Worm (Caenorhabditis elegans) whole organism, young adult: ENCODE measurements around the gene arrd-24.

Experiments
- B0035.1 ChIP-seq: sonication (generic microtip); optimal IDR thresholded peaks from 2 replicates; lab custom pipeline; 2016; ENCODE audit warnings: missing genetic modification characterization, mild to moderate bottlenecking, missing compliant biosample characterization, missing genotype, missing genetic modification reagents
- B0336.3 ChIP-seq: fragments of 200-800 bp; sonication (Bioruptor generic); IDR thresholded peaks from 2 replicates; pipeline ENCODE4 v1.3.6; 2022; ENCODE audit warnings: missing genetic modification characterization, missing compliant biosample characterization
- F22D6.2 ChIP-seq: sonication (generic microtip); optimal IDR thresholded peaks from 2 replicates; lab custom pipeline; 2016; ENCODE audit warnings: mild to moderate bottlenecking, missing genetic modification characterization, missing compliant biosample characterization
- F33H1.4 ChIP-seq: fragments of 200-800 bp; sonication (Bioruptor generic); IDR thresholded peaks from 2 replicates; pipeline ENCODE4 v1.3.6; 2022; ENCODE audit warnings: missing genetic modification reagents, missing genetic modification characterization, missing compliant biosample characterization
- F55B11.4 ChIP-seq: sonication (generic microtip); optimal IDR thresholded peaks from 2 replicates; lab custom pipeline; 2016; ENCODE audit warnings: missing compliant biosample characterization, missing genetic modification characterization, borderline replicate concordance; ENCODE audit not compliant: insufficient read depth
- Y53F4B.3 ChIP-seq: fragments of 200-800 bp; sonication (Bioruptor generic); IDR thresholded peaks from 2 replicates; pipeline ENCODE4 v1.3.6; 2022; ENCODE audit warnings: missing genetic modification reagents, missing genetic modification characterization, missing compliant biosample characterization
- Y56A3A.18 ChIP-seq: fragments of 200-800 bp; sonication (Bioruptor generic); IDR thresholded peaks from 2 replicates; pipeline ENCODE4 v1.3.6; 2022; ENCODE audit warnings: missing genetic modification reagents, missing genetic modification characterization, missing compliant biosample characterization
- Y95B8A.8 ChIP-seq: fragments of 200-800 bp; sonication (Bioruptor generic); IDR thresholded peaks from 2 replicates; pipeline ENCODE4 v1.3.6; 2022; ENCODE audit warnings: missing genetic modification reagents, missing genetic modification characterization, missing compliant biosample characterization
- aptf-2 ChIP-seq: fragments of 200-800 bp; sonication (Bioruptor generic); conservative IDR thresholded peaks from 2 replicates; pipeline ENCODE4 v1.3.6; 2022; ENCODE audit warnings: missing genetic modification reagents, missing genetic modification characterization, missing compliant biosample characterization
- atf-7 ChIP-seq: sonication (generic microtip); optimal IDR thresholded peaks from 2 replicates; lab custom pipeline; 2017; ENCODE audit warnings: mild to moderate bottlenecking, missing genetic modification characterization, missing compliant biosample characterization
- athp-1 ChIP-seq: sonication (generic microtip); optimal IDR thresholded peaks from 2 replicates; lab custom pipeline; 2017; ENCODE audit warnings: mild to moderate bottlenecking, missing genetic modification characterization, missing compliant biosample characterization
- attf-3 ChIP-seq: fragments of 200-800 bp; sonication (Bioruptor generic); conservative IDR thresholded peaks from 2 replicates; pipeline ENCODE4 v1.3.6; 2022; ENCODE audit warnings: missing genetic modification reagents, missing genetic modification characterization, missing compliant biosample characterization
- attf-5 ChIP-seq: fragments of 200-800 bp; sonication (Bioruptor generic); optimal IDR thresholded peaks from 2 replicates; lab custom pipeline; 2018; ENCODE audit warnings: mild to moderate bottlenecking, missing genetic modification characterization, missing compliant biosample characterization
- bed-2 ChIP-seq: fragments of 200-800 bp; sonication (Bioruptor generic); IDR thresholded peaks from 2 replicates; pipeline ENCODE4 v1.3.6; 2022; ENCODE audit warnings: missing genetic modification reagents, missing genetic modification characterization, missing compliant biosample characterization
- cebp-2 ChIP-seq: fragments of 200-800 bp; sonication (Bioruptor generic); IDR thresholded peaks from 2 replicates; pipeline ENCODE4 v1.3.6; 2022; ENCODE audit warnings: missing genetic modification characterization, missing compliant biosample characterization
- ceh-100 ChIP-seq: fragments of 200-800 bp; sonication (Bioruptor generic); IDR thresholded peaks from 2 replicates; pipeline ENCODE4 v1.3.6; 2022; ENCODE audit warnings: missing genetic modification reagents, missing genetic modification characterization, missing compliant biosample characterization
- ceh-58 ChIP-seq: fragments of 200-800 bp; sonication (Bioruptor generic); IDR thresholded peaks from 2 replicates; pipeline ENCODE4 v1.3.6; 2022; ENCODE audit warnings: missing genetic modification characterization, missing compliant biosample characterization
- die-1 ChIP-seq: sonication (generic microtip); optimal IDR thresholded peaks from 2 replicates; lab custom pipeline; 2016; ENCODE audit warnings: missing genotype, mild to moderate bottlenecking, missing genetic modification characterization, missing compliant biosample characterization
- dpff-1 ChIP-seq: sonication (generic microtip); optimal IDR thresholded peaks from 2 replicates; lab custom pipeline; 2017; ENCODE audit warnings: mild to moderate bottlenecking, missing genetic modification characterization, missing compliant biosample characterization
- efl-1 ChIP-seq: fragments of 150-350 bp; optimal IDR thresholded peaks from 2 replicates; lab custom pipeline; 2014; ENCODE audit warnings: missing biosample characterization, missing genetic modification reagents, missing genetic modification characterization
- egl-44 ChIP-seq: fragments of 200-800 bp; sonication (Bioruptor generic); IDR thresholded peaks from 2 replicates; pipeline ENCODE4 v1.3.6; 2022; ENCODE audit warnings: missing genetic modification reagents, missing genetic modification characterization, missing compliant biosample characterization
- ekl-4 ChIP-seq: fragments of 200-800 bp; sonication (Bioruptor generic); IDR thresholded peaks from 2 replicates; pipeline ENCODE4 v1.3.6; 2022; ENCODE audit warnings: missing genetic modification reagents, missing genetic modification characterization, missing compliant biosample characterization
- gei-17 ChIP-seq: fragments of 200-800 bp; sonication (Bioruptor generic); optimal IDR thresholded peaks from 2 replicates; lab custom pipeline; 2018; ENCODE audit warnings: mild to moderate bottlenecking, missing genetic modification characterization, missing compliant biosample characterization
- hrde-1 ChIP-seq: sonication (generic microtip); optimal IDR thresholded peaks from 2 replicates; lab custom pipeline; 2016; ENCODE audit warnings: missing genetic modification characterization, mild to moderate bottlenecking, missing compliant biosample characterization, moderate library complexity, missing genotype, missing genetic modification reagents, borderline replicate concordance
- lag-1 ChIP-seq: fragments of 200-800 bp; sonication (Bioruptor generic); IDR thresholded peaks from 2 replicates; pipeline ENCODE4 v1.3.6; 2022; ENCODE audit warnings: missing genetic modification reagents, missing genetic modification characterization, missing compliant biosample characterization
- let-607 ChIP-seq, 2 experiments: fragments of 200-800 bp in 1 of 2; sonication (Bioruptor generic) in 1 of 2; sonication (generic microtip) in 1 of 2; optimal IDR thresholded peaks; 2 replicates each; lab custom pipeline; 2016 to 2018; ENCODE audit warnings: mild to moderate bottlenecking in 2 of 2, missing compliant biosample characterization in 2 of 2, missing genetic modification characterization in 2 of 2, moderate library complexity in 2 of 2, missing genotype in 1 of 2
- lin-26 ChIP-seq: fragments of 200-800 bp; sonication (Bioruptor generic); IDR thresholded peaks from 2 replicates; pipeline ENCODE4 v1.3.6; 2022; ENCODE audit warnings: missing genetic modification reagents, missing genetic modification characterization, missing compliant biosample characterization
- lin-40 ChIP-seq: sonication (generic microtip); optimal IDR thresholded peaks from 2 replicates; lab custom pipeline; 2016; ENCODE audit warnings: missing genetic modification characterization, mild to moderate bottlenecking, missing compliant biosample characterization, missing genotype, missing genetic modification reagents
- lin-54 ChIP-seq: fragments of 200-800 bp; sonication (Bioruptor generic); optimal IDR thresholded peaks from 2 replicates; lab custom pipeline; 2018; ENCODE audit warnings: mild to moderate bottlenecking, missing genetic modification characterization, missing compliant biosample characterization
- madf-6 ChIP-seq: fragments of 200-800 bp; sonication (Bioruptor generic); IDR thresholded peaks from 2 replicates; pipeline ENCODE4 v1.3.6; 2022; ENCODE audit warnings: missing genetic modification reagents, missing genetic modification characterization, missing compliant biosample characterization
- mel-28 ChIP-seq: sonication (generic microtip); optimal IDR thresholded peaks from 2 replicates; lab custom pipeline; 2016; ENCODE audit warnings: borderline replicate concordance, mild to moderate bottlenecking, missing genetic modification characterization, missing compliant biosample characterization
- nfya-2 ChIP-seq: fragments of 200-800 bp; sonication (Bioruptor generic); IDR thresholded peaks from 2 replicates; pipeline ENCODE4 v1.3.6; 2022; ENCODE audit warnings: missing genetic modification reagents, missing genetic modification characterization, missing compliant biosample characterization
- nfyb-1 ChIP-seq: fragments of 200-800 bp; sonication (Bioruptor generic); IDR thresholded peaks from 2 replicates; pipeline ENCODE4 v1.3.6; 2022; ENCODE audit warnings: missing genetic modification reagents, missing genetic modification characterization, missing compliant biosample characterization
- nhr-27 ChIP-seq: fragments of 200-800 bp; sonication (Bioruptor generic); optimal IDR thresholded peaks from 2 replicates; lab custom pipeline; 2018; ENCODE audit warnings: mild to moderate bottlenecking, missing genetic modification characterization, moderate library complexity, missing compliant biosample characterization
- nhr-90 ChIP-seq: sonication (generic microtip); optimal IDR thresholded peaks from 2 replicates; lab custom pipeline; 2016; ENCODE audit warnings: missing genotype, mild to moderate bottlenecking, missing genetic modification characterization, missing compliant biosample characterization
- rcor-1 ChIP-seq: fragments of 200-800 bp; sonication (Bioruptor generic); IDR thresholded peaks from 2 replicates; pipeline ENCODE4 v1.3.6; 2022; ENCODE audit warnings: missing genetic modification reagents, missing genetic modification characterization, missing compliant biosample characterization
- snpc-3.4 ChIP-seq: sonication (generic microtip); optimal IDR thresholded peaks from 2 replicates; lab custom pipeline; 2017; ENCODE audit warnings: missing genetic modification characterization, mild to moderate bottlenecking, missing compliant biosample characterization, antibody characterized with exemption, moderate library complexity, missing genotype, missing genetic modification reagents
- sptf-2 ChIP-seq: fragments of 200-800 bp; sonication (Bioruptor generic); optimal IDR thresholded peaks from 2 replicates; lab custom pipeline; 2018; ENCODE audit warnings: mild to moderate bottlenecking, missing genetic modification characterization, missing compliant biosample characterization
- xnd-1 ChIP-seq: sonication (generic microtip); optimal IDR thresholded peaks from 2 replicates; lab custom pipeline; 2016; ENCODE audit warnings: missing genotype, missing genetic modification reagents, missing genetic modification characterization, missing compliant biosample characterization
- zim-3 ChIP-seq: sonication (generic microtip); optimal IDR thresholded peaks from 2 replicates; lab custom pipeline; 2017; ENCODE audit warnings: mild to moderate bottlenecking, missing genetic modification characterization, moderate library complexity, missing compliant biosample characterization
- ztf-18 ChIP-seq: sonication (generic microtip); optimal IDR thresholded peaks from 2 replicates; lab custom pipeline; 2016; ENCODE audit warnings: missing genotype, mild to moderate bottlenecking, missing genetic modification characterization, missing compliant biosample characterization
- ztf-22 ChIP-seq: fragments of 200-800 bp; sonication (Bioruptor generic); optimal IDR thresholded peaks from 2 replicates; lab custom pipeline; 2018; ENCODE audit warnings: mild to moderate bottlenecking, missing genetic modification characterization, moderate library complexity, missing compliant biosample characterization

arrd-24 gene

DNA sequence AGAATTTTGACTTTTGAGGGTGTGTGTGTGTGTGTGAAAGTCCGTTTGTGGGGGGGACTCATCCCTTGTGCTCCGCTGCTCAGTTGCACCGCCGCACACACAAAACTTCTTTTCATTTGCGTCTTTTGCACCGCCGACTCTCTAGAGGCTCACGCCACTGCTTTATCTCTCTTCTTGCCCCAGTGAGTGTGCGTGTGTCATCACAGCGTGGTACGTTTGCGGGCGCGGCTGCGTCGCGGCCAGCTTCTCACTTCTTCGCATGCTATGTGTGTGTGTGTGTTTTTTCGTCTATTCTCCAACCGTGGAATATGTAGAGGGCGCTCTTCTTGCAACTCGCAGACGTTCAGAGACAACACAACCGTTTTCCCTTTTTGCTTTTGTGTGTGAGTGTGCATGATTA lies 34.8 kb downstream of the arrd-24 start (continued):
- no peak for TF ChIP-seq athp-1 (tag; lab: Kevin White, UChicago)

DNA sequence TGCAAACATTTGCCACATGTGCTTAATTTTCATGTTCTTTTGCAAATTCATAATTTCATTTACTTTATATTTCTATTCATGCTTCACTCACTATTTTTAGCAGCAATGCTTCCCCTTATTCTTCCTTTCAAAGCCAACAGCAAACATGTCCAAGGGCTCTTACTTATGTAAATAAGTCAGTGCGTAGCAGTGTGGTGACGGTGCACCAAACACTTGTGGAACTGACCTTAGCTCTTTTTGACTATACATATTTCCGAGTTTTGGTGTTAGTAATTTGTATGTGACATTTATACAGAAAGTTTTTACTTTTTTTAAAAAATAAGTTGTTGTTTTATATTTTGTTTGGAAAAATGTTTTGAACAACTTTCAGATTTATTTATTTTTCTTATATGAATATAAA lies 35.2 kb downstream of the arrd-24 start:
- TF ChIP-seq B0336.3 = no peak
- no peak for TF ChIP-seq egl-44 (GFP tag; lab: Robert Waterston, UW)
- TF ChIP-seq snpc-3.4 (tag; lab: Kevin White, UChicago) = no peak
- no peak for TF ChIP-seq lag-1
- no peak for TF ChIP-seq efl-1 (GFP tag; lab: Kevin White, UChicago)
- no peak for TF ChIP-seq ztf-18 (tag; lab: Kevin White, UChicago)
- no peak for TF ChIP-seq attf-3 (GFP tag; lab: Robert Waterston, UW)
- TF ChIP-seq lin-26 (GFP tag; lab: Robert Waterston, UW) = no peak
- TF ChIP-seq F33H1.4 = no peak
- no peak for TF ChIP-seq nhr-90 (tag; lab: Kevin White, UChicago)
- TF ChIP-seq ceh-100 (GFP tag; lab: Robert Waterston, UW) = no peak
- TF ChIP-seq Y56A3A.18 (GFP tag; lab: Robert Waterston, UW) = no peak
- TF ChIP-seq nfya-2 (GFP tag; lab: Robert Waterston, UW) = no peak
- TF ChIP-seq dpff-1 (tag; lab: Kevin White, UChicago) = no peak
- no peak for TF ChIP-seq F55B11.4 (tag; lab: Kevin White, UChicago)
- TF ChIP-seq sptf-2 = no peak
- no peak for TF ChIP-seq zim-3 (tag; lab: Kevin White, UChicago)

DNA sequence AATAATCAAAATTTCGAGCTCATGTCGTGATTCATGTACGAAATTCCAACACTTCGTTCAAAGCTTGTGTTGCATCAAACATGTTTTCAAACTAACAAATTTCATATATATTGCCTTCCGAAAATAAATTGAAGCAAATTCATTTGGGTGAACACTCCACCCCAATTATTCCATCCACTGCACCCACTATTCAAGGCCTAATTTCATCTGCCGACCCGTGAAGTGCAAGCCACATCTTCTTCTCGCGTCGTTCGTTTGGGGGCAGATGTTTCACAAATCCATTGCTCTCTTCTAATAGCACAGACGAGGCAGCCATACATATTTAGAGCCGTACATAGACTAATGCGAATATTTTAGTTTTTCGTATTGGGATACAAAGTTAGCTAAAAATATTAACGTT lies 36.1 kb downstream of the arrd-24 start:
- TF ChIP-seq rcor-1 (GFP tag; lab: Robert Waterston, UW) (no peak), Y53F4B.3 (GFP tag; lab: Robert Waterston, UW) (no peak), xnd-1 (no peak), die-1 (no peak), ekl-4 (GFP tag; lab: Robert Waterston, UW) (no peak), aptf-2 (GFP tag; lab: Robert Waterston, UW) (no peak), nfyb-1 (no peak), Y95B8A.8 (GFP tag; lab: Robert Waterston, UW) (no peak), gei-17 (GFP tag; lab: Kevin White, UChicago) (no peak), madf-6 (no peak), athp-1 (tag; lab: Kevin White, UChicago) (no peak), mel-28 (tag; lab: Kevin White, UChicago) (no peak), hrde-1 (no peak), lin-40 (tag; lab: Kevin White, UChicago) (no peak), F55B11.4 (tag; lab: Kevin White, UChicago) (no peak), ceh-58 (GFP tag; lab: Robert Waterston, UW) (no peak), lin-54 (GFP tag; lab: Kevin White, UChicago) (no peak), zim-3 (tag; lab: Kevin White, UChicago) (no peak), egl-44 (GFP tag; lab: Robert Waterston, UW) (no peak), bed-2 (GFP tag; lab: Robert Waterston, UW) (no peak)
- TF ChIP-seq, all 124 proteins: peak for 0

DNA sequence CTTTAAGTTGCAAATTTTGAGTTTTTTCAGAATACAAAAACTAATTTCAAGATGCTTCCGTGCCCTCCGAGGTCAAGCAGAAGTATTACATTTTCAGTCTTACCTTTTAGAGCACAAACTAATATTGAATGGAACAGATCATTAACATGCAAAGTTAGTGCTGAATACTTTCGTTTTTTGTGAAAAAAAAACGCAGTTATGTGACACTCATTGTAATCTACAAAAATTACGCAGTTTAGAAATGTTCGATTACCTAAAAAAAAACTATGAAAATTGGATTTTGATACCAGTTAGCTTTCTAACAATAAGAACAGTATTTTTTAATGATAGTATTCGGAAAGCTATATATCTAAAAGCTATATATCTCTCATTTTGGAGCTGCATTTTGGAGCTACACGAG lies 38.5 kb downstream of the arrd-24 start:
- TF ChIP-seq nfyb-1 = no peak
- no peak for TF ChIP-seq let-607 (tag; optimal IDR thresholded peaks at IDR 0.05; lab: Kevin White, UChicago)
- no peak for TF ChIP-seq F22D6.2 (tag; lab: Kevin White, UChicago)
- no peak for TF ChIP-seq ztf-22
- no peak for TF ChIP-seq atf-7 (tag; lab: Kevin White, UChicago)
- no peak for TF ChIP-seq B0035.1 (tag; lab: Kevin White, UChicago)
- TF ChIP-seq attf-5 (GFP tag; lab: Kevin White, UChicago) = no peak
- no peak for TF ChIP-seq cebp-2 (GFP tag; lab: Robert Waterston, UW)
- TF ChIP-seq nhr-27 = no peak
- TF ChIP-seq, all 124 proteins: peak for 0
